Worm (Caenorhabditis elegans): Measurements from ENCODE around the gene Y32G9A.12.

DNA sequence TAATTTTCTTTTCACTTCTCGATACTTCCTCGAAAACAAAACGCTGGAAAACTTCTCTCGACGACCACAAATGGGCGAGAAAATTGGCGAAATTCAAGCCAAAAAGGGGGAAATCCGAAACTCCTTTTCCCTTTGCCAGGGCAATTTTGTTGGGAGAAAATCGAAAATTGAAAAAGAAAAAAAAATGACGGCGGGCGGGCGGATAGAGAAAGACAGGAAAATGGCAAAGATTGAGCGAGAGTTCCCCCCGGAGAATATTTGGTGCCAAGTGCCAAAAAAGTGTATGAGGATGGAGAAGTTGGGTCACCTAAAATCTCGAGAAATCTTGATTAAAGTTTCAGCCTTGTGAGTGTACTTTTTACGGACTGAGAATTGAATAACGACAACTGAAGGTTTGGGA is 31.7 kb downstream of the Y32G9A.12 start:
- TF ChIP-seq ref-1 (GFP tag; conservative IDR thresholded peaks at IDR 0.05) (no peak), cog-1 (tag; optimal IDR thresholded peaks at IDR 0.05) (no peak), ztf-23 (GFP tag; IDR thresholded peaks at IDR 0.05) (no peak), ztf-29 (GFP tag; IDR thresholded peaks at IDR 0.05) (no peak)
